Fruit fly (Drosophila melanogaster) whole organism, embryonic: Measurements from ENCODE around the gene Mst84Dd.
A peak's percentile ranks its signal among the peaks of the same experiment; 100 is the strongest.

ENCODE experiments used
- Asciz ChIP-seq: fragments of 200-800 bp; sonication (Bioruptor generic); optimal IDR thresholded peaks from 2 replicates; lab custom pipeline; 2017; ENCODE audit warnings: missing biosample characterization, mild to moderate bottlenecking, missing genetic modification characterization, missing genetic modification reagents
- CG10979 ChIP-seq: fragments of 200-800 bp; sonication (Bioruptor generic); optimal IDR thresholded peaks from 2 replicates; lab custom pipeline; 2018; ENCODE audit warnings: missing biosample characterization, mild to moderate bottlenecking, missing genetic modification characterization, moderate library complexity
- CG11398 ChIP-seq: fragments of 200-800 bp; sonication (Bioruptor generic); optimal IDR thresholded peaks from 2 replicates; lab custom pipeline; 2016; ENCODE audit warnings: missing biosample characterization, missing genetic modification characterization
- CG11456 ChIP-seq: fragments of 200-800 bp; sonication (Bioruptor generic); IDR thresholded peaks from 3 replicates; pipeline ENCODE4 v1.3.6; 2022; ENCODE audit warnings: missing biosample characterization, missing genetic modification characterization
- CG11504 ChIP-seq: fragments of 200-800 bp; sonication (Bioruptor generic); optimal IDR thresholded peaks from 3 replicates; lab custom pipeline; 2019; ENCODE audit warnings: missing biosample characterization, mild to moderate bottlenecking, missing genetic modification characterization, moderate library complexity
- CG11696 ChIP-seq: fragments of 200-800 bp; sonication (Bioruptor generic); IDR thresholded peaks from 2 replicates; pipeline ENCODE4 v1.3.6; 2022; ENCODE audit warnings: missing biosample characterization, missing genetic modification characterization
- CG12236 ChIP-seq: fragments of 200-800 bp; sonication (Bioruptor generic); optimal IDR thresholded peaks from 2 replicates; lab custom pipeline; 2016; ENCODE audit warnings: missing biosample characterization, missing genetic modification characterization
- CG12769 ChIP-seq: fragments of 200-800 bp; sonication (Bioruptor generic); optimal IDR thresholded peaks from 2 replicates; lab custom pipeline; 2019; ENCODE audit warnings: missing biosample characterization, mild to moderate bottlenecking, missing genetic modification characterization, moderate library complexity
- CG13287 ChIP-seq: fragments of 200-800 bp; sonication (Bioruptor generic); IDR thresholded peaks from 2 replicates; pipeline ENCODE4 v1.3.6; 2022; ENCODE audit warnings: missing biosample characterization, missing genetic modification characterization; ENCODE audit not compliant: partially characterized antibody
- CG14050 ChIP-seq: fragments of 200-800 bp; sonication (Bioruptor generic); IDR thresholded peaks from 3 replicates; pipeline ENCODE4 v1.3.6; 2022; ENCODE audit warnings: missing biosample characterization, missing genetic modification characterization
- CG14441 ChIP-seq: fragments of 200-800 bp; sonication (Bioruptor generic); IDR thresholded peaks from 2 replicates; pipeline ENCODE4 v1.3.6; 2022; ENCODE audit warnings: missing biosample characterization, missing genetic modification characterization
- CG15073 ChIP-seq: fragments of 200-800 bp; sonication (Bioruptor generic); optimal IDR thresholded peaks from 2 replicates; lab custom pipeline; 2016; ENCODE audit warnings: missing biosample characterization, missing genetic modification characterization
- CG15514 ChIP-seq: fragments of 200-800 bp; sonication (Bioruptor generic); optimal IDR thresholded peaks from 3 replicates; lab custom pipeline; 2017; ENCODE audit warnings: missing biosample characterization, missing genetic modification characterization, mild to moderate bottlenecking, moderate library complexity, missing genetic modification reagents
- CG1602 ChIP-seq: fragments of 200-800 bp; sonication (Bioruptor generic); optimal IDR thresholded peaks from 3 replicates; lab custom pipeline; 2016; ENCODE audit warnings: missing biosample characterization, missing genetic modification characterization
- CG17568 ChIP-seq: fragments of 200-800 bp; sonication (Bioruptor generic); optimal IDR thresholded peaks from 2 replicates; lab custom pipeline; 2018; ENCODE audit warnings: missing biosample characterization, mild to moderate bottlenecking, missing genetic modification characterization, moderate library complexity
- CG18599 ChIP-seq: fragments of 200-800 bp; sonication (Bioruptor generic); optimal IDR thresholded peaks from 3 replicates; lab custom pipeline; 2017; ENCODE audit warnings: missing biosample characterization, missing genetic modification characterization, mild to moderate bottlenecking, moderate library complexity, missing genetic modification reagents
- CG3726 ChIP-seq: fragments of 200-800 bp; sonication (Bioruptor generic); IDR thresholded peaks from 3 replicates; pipeline ENCODE4, ENCODE4 v1.3.6; 2022; ENCODE audit warnings: missing biosample characterization, missing genetic modification characterization
- CG42726 ChIP-seq: fragments of 200-800 bp; sonication (Bioruptor generic); IDR thresholded peaks from 2 replicates; pipeline ENCODE4 v1.3.6; 2022; ENCODE audit warnings: missing biosample characterization, missing genetic modification characterization; ENCODE audit not compliant: partially characterized antibody
- CG6689 ChIP-seq: fragments of 200-800 bp; sonication (Bioruptor generic); IDR thresholded peaks from 2 replicates; pipeline ENCODE4 v1.3.6; 2022; ENCODE audit warnings: missing biosample characterization, missing genetic modification characterization
- CG7372 ChIP-seq: fragments of 200-800 bp; sonication (Bioruptor generic); IDR thresholded peaks from 2 replicates; pipeline ENCODE4 v1.3.6; 2022; ENCODE audit warnings: missing biosample characterization, missing genetic modification characterization
- CG8290 ChIP-seq, 3 experiments: fragments of 200-800 bp; sonication (Bioruptor generic); optimal IDR thresholded peaks; 2 replicates each; lab custom pipeline; 2016 to 2019; ENCODE audit warnings: missing biosample characterization in 3 of 3, missing genetic modification characterization in 3 of 3, mild to moderate bottlenecking in 2 of 3, moderate library complexity in 1 of 3
- CG9727 ChIP-seq: fragments of 200-800 bp; sonication (Bioruptor generic); optimal IDR thresholded peaks from 3 replicates; lab custom pipeline; 2017; ENCODE audit warnings: missing biosample characterization, mild to moderate bottlenecking, missing genetic modification characterization
- CG9817 ChIP-seq: fragments of 200-800 bp; sonication (Bioruptor generic); optimal IDR thresholded peaks from 2 replicates; lab custom pipeline; 2018; ENCODE audit warnings: missing biosample characterization, mild to moderate bottlenecking, missing genetic modification characterization, moderate library complexity
- CG9932 ChIP-seq: fragments of 200-800 bp; sonication (Bioruptor generic); IDR thresholded peaks from 2 replicates; pipeline ENCODE4 v1.3.6; 2022; ENCODE audit warnings: missing biosample characterization, missing genetic modification characterization
- Camta ChIP-seq: fragments of 200-800 bp; sonication (Bioruptor generic); optimal IDR thresholded peaks from 2 replicates; lab custom pipeline; 2016; ENCODE audit warnings: missing biosample characterization, missing genetic modification characterization
- D19A ChIP-seq: fragments of 200-800 bp; optimal IDR thresholded peaks from 3 replicates; lab custom pipeline; 2019; ENCODE audit warnings: missing biosample characterization, mild to moderate bottlenecking, missing genetic modification characterization, moderate library complexity
- Dref ChIP-seq: fragments of 200-800 bp; sonication (Bioruptor generic); IDR thresholded peaks from 2 replicates; pipeline ENCODE4 v1.3.6; 2022; ENCODE audit warnings: missing biosample characterization, missing genetic modification characterization
- Hsf ChIP-seq: fragments of 200-800 bp; sonication (Bioruptor generic); optimal IDR thresholded peaks from 3 replicates; lab custom pipeline; 2016; ENCODE audit warnings: missing biosample characterization, missing genetic modification characterization
- Meics ChIP-seq: fragments of 200-800 bp; sonication (Bioruptor generic); optimal IDR thresholded peaks from 2 replicates; lab custom pipeline; 2017; ENCODE audit warnings: missing biosample characterization, mild to moderate bottlenecking, missing genetic modification characterization
- Mes4 ChIP-seq: fragments of 200-800 bp; sonication (Bioruptor generic); optimal IDR thresholded peaks from 2 replicates; lab custom pipeline; 2016; ENCODE audit warnings: missing biosample characterization, missing genetic modification characterization
- Poxn ChIP-seq: fragments of 200-800 bp; sonication (Bioruptor generic); IDR thresholded peaks from 2 replicates; pipeline ENCODE4 v1.3.6; 2022; ENCODE audit warnings: missing biosample characterization, missing genetic modification characterization
- Ravus ChIP-seq: fragments of 200-800 bp; sonication (Bioruptor generic); IDR thresholded peaks from 2 replicates; pipeline ENCODE4 v1.3.6; 2022; ENCODE audit warnings: missing biosample characterization, missing genetic modification characterization
- eyg ChIP-seq: fragments of 200-800 bp; sonication (Bioruptor generic); optimal IDR thresholded peaks from 3 replicates; lab custom pipeline; 2016; ENCODE audit warnings: missing biosample characterization, missing genetic modification characterization
- fd3F ChIP-seq: fragments of 200-800 bp; sonication (Bioruptor generic); optimal IDR thresholded peaks from 2 replicates; lab custom pipeline; 2018; ENCODE audit warnings: missing biosample characterization, mild to moderate bottlenecking, missing genetic modification characterization, moderate library complexity
- gem ChIP-seq: fragments of 200-800 bp; sonication (Bioruptor generic); optimal IDR thresholded peaks from 2 replicates; lab custom pipeline; 2019; ENCODE audit warnings: missing biosample characterization, mild to moderate bottlenecking, missing genetic modification characterization, moderate library complexity
- grn ChIP-seq: fragments of 200-800 bp; sonication (Bioruptor generic); optimal IDR thresholded peaks from 3 replicates; lab custom pipeline; 2017; ENCODE audit warnings: missing biosample characterization, missing genetic modification characterization
- gsb ChIP-seq: fragments of 200-800 bp; sonication (Bioruptor generic); IDR thresholded peaks from 2 replicates; pipeline ENCODE4 v1.3.6; 2022; ENCODE audit warnings: missing biosample characterization, missing genetic modification characterization
- kah ChIP-seq: fragments of 200-800 bp; sonication (Bioruptor generic); optimal IDR thresholded peaks from 2 replicates; lab custom pipeline; 2018; ENCODE audit warnings: missing biosample characterization, mild to moderate bottlenecking, missing genetic modification characterization
- lola ChIP-seq, 3 experiments: fragments of >200 bp in 2 of 3; fragments of 200-800 bp in 1 of 3; sonication (Bioruptor generic) in 1 of 3; optimal IDR thresholded peaks; 2 replicates each; lab custom pipeline; 2017 to 2019; ENCODE audit warnings: missing biosample characterization in 3 of 3, missing genetic modification characterization in 3 of 3, mild to moderate bottlenecking in 1 of 3, moderate library complexity in 1 of 3
- mam ChIP-seq: fragments of 200-800 bp; sonication (Bioruptor generic); optimal IDR thresholded peaks from 3 replicates; lab custom pipeline; 2016; ENCODE audit warnings: missing biosample characterization, missing genetic modification characterization
- nmo ChIP-seq: fragments of 200-800 bp; sonication (Bioruptor generic); optimal IDR thresholded peaks from 2 replicates; lab custom pipeline; 2018; ENCODE audit warnings: missing biosample characterization, mild to moderate bottlenecking, missing genetic modification characterization, moderate library complexity
- prd ChIP-seq, 3 experiments: fragments of >200 bp in 2 of 3; fragments of 200-800 bp in 1 of 3; sonication (Bioruptor generic) in 1 of 3; optimal IDR thresholded peaks in 2 of 3; IDR thresholded peaks in 1 of 3; 2 replicates in 2 of 3; 3 replicates in 1 of 3; pipeline versions ENCODE4 v1.3.6 to Lab custom; 2017 to 2022; ENCODE audit warnings: missing biosample characterization in 1 of 3, missing genetic modification characterization in 1 of 3
- scrt ChIP-seq: fragments of 200-800 bp; sonication (Bioruptor generic); optimal IDR thresholded peaks from 2 replicates; lab custom pipeline; 2018; ENCODE audit warnings: missing biosample characterization, mild to moderate bottlenecking, missing genetic modification characterization, moderate library complexity
- stwl ChIP-seq: fragments of 200-800 bp; sonication (Bioruptor generic); optimal IDR thresholded peaks from 3 replicates; lab custom pipeline; 2018; ENCODE audit warnings: missing biosample characterization, mild to moderate bottlenecking, missing genetic modification characterization, moderate library complexity
- trh ChIP-seq: fragments of 200-800 bp; sonication (Bioruptor generic); optimal IDR thresholded peaks from 2 replicates; lab custom pipeline; 2016; ENCODE audit warnings: missing biosample characterization, missing genetic modification characterization
- unpg ChIP-seq: fragments of 200-800 bp; sonication (Bioruptor generic); optimal IDR thresholded peaks from 3 replicates; lab custom pipeline; 2018; ENCODE audit warnings: missing biosample characterization, mild to moderate bottlenecking, missing genetic modification characterization, moderate library complexity
- vfl ChIP-seq: fragments of 200-800 bp; sonication (Bioruptor generic); optimal IDR thresholded peaks from 2 replicates; lab custom pipeline; 2016; ENCODE audit warnings: missing biosample characterization, missing genetic modification characterization
- zen2 ChIP-seq: fragments of 200-800 bp; sonication (Bioruptor generic); IDR thresholded peaks from 3 replicates; pipeline ENCODE4 v1.3.6; 2022; ENCODE audit warnings: missing biosample characterization, missing genetic modification characterization; ENCODE audit not compliant: partially characterized antibody

Mst84Dd gene

dm6 chr3R:7336454-7336853 is 27.1 kb downstream of the Mst84Dd start (continued):
- TF ChIP-seq CG11696 (GFP tag; lab: Robert Waterston, UW) (no peak), CG14441 (GFP tag; lab: Robert Waterston, UW) (no peak), CG7372 (GFP tag; lab: Robert Waterston, UW) (no peak), CG11398 (GFP tag; lab: Kevin White, UChicago) (no peak), CG11504 (tag; lab: Kevin White, UChicago) (peak; percentile 53), CG15073 (GFP tag; lab: Kevin White, UChicago) (no peak), CG17568 (GFP tag; lab: Kevin White, UChicago) (no peak), eyg (GFP tag; lab: Kevin White, UChicago) (no peak), zen2 (GFP tag; lab: Robert Waterston, UW) (no peak), CG1602 (GFP tag; lab: Kevin White, UChicago) (no peak), CG8290 (GFP tag; optimal IDR thresholded peaks at IDR 0.05; lab: Kevin White, UChicago) (no peak), CG8290 (tag; optimal IDR thresholded peaks at IDR 0.05; lab: Kevin White, UChicago) (no peak), stwl (no peak), mam (GFP tag; lab: Kevin White, UChicago) (no peak), CG10979 (tag; lab: Kevin White, UChicago) (no peak)

DNA sequence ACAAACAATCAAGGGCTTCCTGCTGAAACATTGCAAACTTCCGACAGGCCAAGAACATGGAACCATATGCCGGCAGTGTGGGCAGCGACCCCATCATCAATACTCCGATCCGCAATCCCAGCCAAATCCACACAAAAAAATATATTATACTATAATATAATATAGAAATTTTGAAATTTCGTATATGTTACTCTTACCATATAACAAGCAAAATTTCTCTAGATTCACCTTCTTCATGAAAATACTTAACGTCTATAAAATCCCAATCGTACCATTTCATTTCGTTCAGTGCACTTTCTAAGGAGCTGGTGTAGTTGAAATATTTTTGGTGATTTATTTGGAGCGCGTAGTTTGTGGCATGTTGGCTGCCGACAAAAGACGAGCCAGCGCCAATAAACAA is 29.0 kb downstream of the Mst84Dd start:
- TF ChIP-seq trh (GFP tag; lab: Kevin White, UChicago) (no peak), CG9932 (GFP tag; lab: Robert Waterston, UW) (peak; percentile 33; the same call in 1 of the 2 replicates), CG6689 (no peak), CG11456 (GFP tag; lab: Robert Waterston, UW) (no peak), CG42726 (no peak), CG12236 (GFP tag; lab: Kevin White, UChicago) (no peak), Meics (GFP tag; lab: Kevin White, UChicago) (peak; percentile 38), Asciz (GFP tag; lab: Kevin White, UChicago) (no peak), scrt (GFP tag; lab: Kevin White, UChicago) (peak; percentile 2), gem (tag; lab: Kevin White, UChicago) (peak; percentile 60), grn (GFP tag; lab: Kevin White, UChicago) (no peak), CG3726 (GFP tag; lab: Robert Waterston, UW) (no peak), Camta (no peak), Poxn (no peak), CG9817 (tag; lab: Kevin White, UChicago) (peak; percentile 10), CG12769 (tag; lab: Kevin White, UChicago) (no peak), Mes4 (GFP tag; lab: Kevin White, UChicago) (no peak), kah (GFP tag; lab: Kevin White, UChicago) (no peak), vfl (GFP tag; lab: Kevin White, UChicago) (no peak), lola (GFP tag; optimal IDR thresholded peaks at IDR 0.05; lab: Kevin White, UChicago) (no peak), CG9727 (GFP tag; lab: Kevin White, UChicago) (no peak), unpg (no peak), Ravus (no peak), Hsf (GFP tag; lab: Kevin White, UChicago) (no peak), CG14050 (GFP tag; lab: Robert Waterston, UW) (no peak), CG15514 (GFP tag; lab: Kevin White, UChicago) (peak; percentile 38), CG13287 (GFP tag; lab: Robert Waterston, UW) (no peak), nmo (peak; percentile 4), CG14441 (GFP tag; lab: Robert Waterston, UW) (0 out of 2 replicates have a peak, but pooled peaks have one; percentile 24), D19A (tag; lab: Kevin White, UChicago) (no peak), CG18599 (peak; percentile 75), prd (optimal IDR thresholded peaks at IDR 0.05; lab: Kevin White, UChicago) (no peak), prd (GFP tag; IDR thresholded peaks at IDR 0.05; lab: Robert Waterston, UW) (0 out of 3 replicates have a peak, but pooled peaks have one; percentile 18), fd3F (GFP tag; lab: Kevin White, UChicago) (peak; percentile 34), gsb (GFP tag; lab: Robert Waterston, UW) (no peak), Dref (GFP tag; lab: Robert Waterston, UW) (no peak)
